Fruit fly (Drosophila melanogaster) whole organism, embryonic: ENCODE results near the gene vers.

Experiments
- CG10543 ChIP-seq: fragments of 200-800 bp; sonication (Bioruptor generic); optimal IDR thresholded peaks from 3 replicates; lab custom pipeline; 2017; ENCODE audit warnings: missing biosample characterization, mild to moderate bottlenecking, missing genetic modification characterization, moderate library complexity
- CG10979 ChIP-seq: fragments of 200-800 bp; sonication (Bioruptor generic); optimal IDR thresholded peaks from 2 replicates; lab custom pipeline; 2018; ENCODE audit warnings: missing biosample characterization, mild to moderate bottlenecking, missing genetic modification characterization, moderate library complexity
- CG11093 ChIP-seq: fragments of 200-800 bp; sonication (Bioruptor generic); IDR thresholded peaks from 3 replicates; pipeline ENCODE4 v1.3.6; 2022; ENCODE audit warnings: missing biosample characterization, missing genetic modification characterization
- CG14014 ChIP-seq: fragments of 200-800 bp; sonication (Bioruptor generic); IDR thresholded peaks from 2 replicates; pipeline ENCODE4 v1.3.6; 2022; ENCODE audit warnings: missing biosample characterization, missing genetic modification characterization
- CG14965 ChIP-seq: fragments of 200-800 bp; sonication (Bioruptor generic); optimal IDR thresholded peaks from 2 replicates; lab custom pipeline; 2016; ENCODE audit warnings: missing biosample characterization, missing genetic modification characterization, borderline replicate concordance
- CG1602 ChIP-seq: fragments of 200-800 bp; sonication (Bioruptor generic); optimal IDR thresholded peaks from 3 replicates; lab custom pipeline; 2016; ENCODE audit warnings: missing biosample characterization, missing genetic modification characterization
- CG18011 ChIP-seq: fragments of 200-800 bp; sonication (Bioruptor generic); optimal IDR thresholded peaks from 2 replicates; lab custom pipeline; 2017; ENCODE audit warnings: missing biosample characterization, missing genetic modification characterization, mild to moderate bottlenecking, moderate library complexity, missing genotype
- CG18476 ChIP-seq: fragments of 200-800 bp; sonication (Bioruptor generic); optimal IDR thresholded peaks from 2 replicates; lab custom pipeline; 2016; ENCODE audit warnings: missing biosample characterization, mild to moderate bottlenecking, missing genetic modification characterization
- CG18764 ChIP-seq: fragments of 200-800 bp; sonication (Bioruptor generic); optimal IDR thresholded peaks from 3 replicates; lab custom pipeline; 2016; ENCODE audit warnings: missing biosample characterization, missing genetic modification characterization
- CG2199 ChIP-seq: fragments of 200-800 bp; sonication (Bioruptor generic); IDR thresholded peaks from 3 replicates; pipeline ENCODE4 v1.3.6; 2022; ENCODE audit warnings: missing biosample characterization, missing genetic modification characterization
- CG2712 ChIP-seq: fragments of 200-800 bp; optimal IDR thresholded peaks from 3 replicates; lab custom pipeline; 2019; ENCODE audit warnings: missing biosample characterization, mild to moderate bottlenecking, missing genetic modification characterization, moderate library complexity
- CG32532 ChIP-seq: fragments of 200-800 bp; sonication (Bioruptor generic); IDR thresholded peaks from 2 replicates; pipeline ENCODE4 v1.3.6; 2022; ENCODE audit warnings: missing biosample characterization, missing genetic modification characterization
- CG3838 ChIP-seq: fragments of 200-800 bp; sonication (Bioruptor generic); optimal IDR thresholded peaks from 3 replicates; lab custom pipeline; 2016; ENCODE audit warnings: missing biosample characterization, missing genetic modification characterization
- CG4617 ChIP-seq: fragments of 200-800 bp; sonication (Bioruptor generic); optimal IDR thresholded peaks from 3 replicates; lab custom pipeline; 2016; ENCODE audit warnings: missing biosample characterization, missing genetic modification characterization, borderline replicate concordance
- CG4730 ChIP-seq: fragments of 200-800 bp; sonication (Bioruptor generic); IDR thresholded peaks from 2 replicates; pipeline ENCODE4 v1.3.6; 2022; ENCODE audit warnings: missing biosample characterization, missing genetic modification characterization
- CG4854 ChIP-seq: fragments of 200-800 bp; sonication (Bioruptor generic); optimal IDR thresholded peaks from 2 replicates; lab custom pipeline; 2016; ENCODE audit warnings: missing biosample characterization, missing genetic modification characterization, inconsistent platforms
- CG5245 ChIP-seq: fragments of 200-800 bp; sonication (Bioruptor generic); optimal IDR thresholded peaks from 3 replicates; lab custom pipeline; 2016; ENCODE audit warnings: missing biosample characterization, missing genetic modification characterization
- CG6683 ChIP-seq: fragments of 200-800 bp; sonication (Bioruptor generic); optimal IDR thresholded peaks from 2 replicates; lab custom pipeline; 2017; ENCODE audit warnings: missing biosample characterization, mild to moderate bottlenecking, missing genetic modification characterization, missing genetic modification reagents
- CG7928 ChIP-seq: fragments of 200-800 bp; sonication (Bioruptor generic); optimal IDR thresholded peaks from 2 replicates; lab custom pipeline; 2017; ENCODE audit warnings: missing biosample characterization, mild to moderate bottlenecking, missing genetic modification characterization
- CG8924 ChIP-seq: fragments of 200-800 bp; optimal IDR thresholded peaks from 3 replicates; lab custom pipeline; 2019; ENCODE audit warnings: missing biosample characterization, mild to moderate bottlenecking, missing genetic modification characterization, moderate library complexity
- CG9609 ChIP-seq: fragments of 200-800 bp; sonication (Bioruptor generic); optimal IDR thresholded peaks from 3 replicates; lab custom pipeline; 2016; ENCODE audit warnings: missing biosample characterization, missing genetic modification characterization
- CkIIα-i1 ChIP-seq: fragments of 200-800 bp; sonication (Bioruptor generic); IDR thresholded peaks from 2 replicates; pipeline ENCODE4 v1.3.6; 2022; ENCODE audit warnings: missing biosample characterization, missing genetic modification characterization
- Dref ChIP-seq: fragments of 200-800 bp; sonication (Bioruptor generic); IDR thresholded peaks from 2 replicates; pipeline ENCODE4 v1.3.6; 2022; ENCODE audit warnings: missing biosample characterization, missing genetic modification characterization
- Ets65A ChIP-seq: fragments of 200-800 bp; sonication (Bioruptor generic); peaks from one replicate; lab custom pipeline; 2016; ENCODE audit warnings: missing biosample characterization, missing genetic modification characterization
- Fer2 ChIP-seq: fragments of 200-800 bp; sonication (Bioruptor generic); optimal IDR thresholded peaks from 2 replicates; lab custom pipeline; 2018; ENCODE audit warnings: missing biosample characterization, mild to moderate bottlenecking, missing genetic modification characterization, moderate library complexity
- HLH3B ChIP-seq: fragments of 200-800 bp; sonication (Bioruptor generic); IDR thresholded peaks from 2 replicates; pipeline ENCODE4 v1.3.6; 2022; ENCODE audit warnings: missing biosample characterization, missing genetic modification characterization
- Hr3 ChIP-seq: fragments of 200-800 bp; sonication (Bioruptor generic); optimal IDR thresholded peaks from 3 replicates; lab custom pipeline; 2016; ENCODE audit warnings: missing biosample characterization, missing genetic modification characterization
- NC2β ChIP-seq: fragments of 200-800 bp; sonication (Bioruptor generic); optimal IDR thresholded peaks from 2 replicates; lab custom pipeline; 2016; ENCODE audit warnings: missing biosample characterization, missing genetic modification characterization
- Opbp ChIP-seq: fragments of 200-800 bp; sonication (Bioruptor generic); IDR thresholded peaks from 3 replicates; pipeline ENCODE4 v1.3.6; 2022; ENCODE audit warnings: missing biosample characterization, missing genetic modification characterization; ENCODE audit not compliant: partially characterized antibody
- Rfx ChIP-seq: fragments of 200-800 bp; sonication (Bioruptor generic); IDR thresholded peaks from 2 replicates; pipeline ENCODE4 v1.3.6; 2022; ENCODE audit warnings: missing biosample characterization, missing genetic modification characterization
- Sry-δ ChIP-seq: fragments of 200-800 bp; sonication (Bioruptor generic); optimal IDR thresholded peaks from 2 replicates; lab custom pipeline; 2016; ENCODE audit warnings: missing biosample characterization, missing genetic modification characterization
- Tbp ChIP-seq: fragments of >200 bp; optimal IDR thresholded peaks from 2 replicates; lab custom pipeline; 2018; ENCODE audit warnings: missing biosample characterization, missing genetic modification characterization
- Vsx1 ChIP-seq: fragments of 200-800 bp; sonication (Bioruptor generic); optimal IDR thresholded peaks from 2 replicates; lab custom pipeline; 2017; ENCODE audit warnings: missing biosample characterization, mild to moderate bottlenecking, missing genetic modification characterization, missing genetic modification reagents
- YL-1 ChIP-seq: fragments of 200-800 bp; sonication (Bioruptor generic); optimal IDR thresholded peaks from 3 replicates; lab custom pipeline; 2017; ENCODE audit warnings: missing biosample characterization, mild to moderate bottlenecking, missing genetic modification characterization
- amos ChIP-seq: fragments of 200-800 bp; sonication (Bioruptor generic); IDR thresholded peaks from 2 replicates; pipeline ENCODE4 v1.3.6; 2022; ENCODE audit warnings: missing biosample characterization, missing genetic modification characterization; ENCODE audit not compliant: partially characterized antibody
- ara ChIP-seq: fragments of 200-800 bp; sonication (Bioruptor generic); IDR thresholded peaks from 2 replicates; pipeline ENCODE4 v1.3.6; 2022; ENCODE audit warnings: missing biosample characterization, missing genetic modification characterization
- chif ChIP-seq, 2 experiments: fragments of 200-800 bp; sonication (Bioruptor generic); optimal IDR thresholded peaks; 3 replicates each; lab custom pipeline; 2016; ENCODE audit warnings: missing biosample characterization in 2 of 2, missing genetic modification characterization in 2 of 2
- ci ChIP-seq: fragments of 200-800 bp; sonication (Bioruptor generic); IDR thresholded peaks from 3 replicates; pipeline ENCODE4 v1.3.6; 2022; ENCODE audit warnings: missing biosample characterization, missing genetic modification characterization
- esg ChIP-seq: fragments of 200-800 bp; sonication (Bioruptor generic); conservative IDR thresholded peaks from 2 replicates; pipeline ENCODE4 v1.3.6; 2022; ENCODE audit warnings: missing biosample characterization, missing genetic modification characterization
- her ChIP-seq: fragments of 200-800 bp; sonication (Bioruptor generic); optimal IDR thresholded peaks from 2 replicates; lab custom pipeline; 2016; ENCODE audit warnings: missing biosample characterization, missing genetic modification characterization
- jigr1 ChIP-seq: fragments of 200-800 bp; sonication (Bioruptor generic); IDR thresholded peaks from 3 replicates; pipeline ENCODE4 v1.3.6; 2022; ENCODE audit warnings: missing biosample characterization, missing genetic modification characterization
- jumu ChIP-seq: fragments of 200-800 bp; sonication (Bioruptor generic); optimal IDR thresholded peaks from 3 replicates; lab custom pipeline; 2016; ENCODE audit warnings: missing biosample characterization, missing genetic modification characterization
- lmd ChIP-seq: fragments of 200-800 bp; sonication (Bioruptor generic); IDR thresholded peaks from 2 replicates; pipeline ENCODE4 v1.3.6; 2022; ENCODE audit warnings: missing biosample characterization, missing genetic modification characterization
- pfk ChIP-seq: fragments of 200-800 bp; sonication (Bioruptor generic); optimal IDR thresholded peaks from 2 replicates; lab custom pipeline; 2018; ENCODE audit warnings: missing biosample characterization, mild to moderate bottlenecking, missing genetic modification characterization, moderate library complexity
- pzg ChIP-seq: fragments of 200-800 bp; sonication (Bioruptor generic); optimal IDR thresholded peaks from 3 replicates; lab custom pipeline; 2018; ENCODE audit warnings: missing biosample characterization, mild to moderate bottlenecking, missing genetic modification characterization, moderate library complexity
- ranshi ChIP-seq: fragments of 200-800 bp; sonication (Bioruptor generic); IDR thresholded peaks from 2 replicates; pipeline ENCODE4 v1.3.6; 2022; ENCODE audit warnings: missing biosample characterization, missing genetic modification characterization
- shn ChIP-seq: fragments of 200-800 bp; sonication (Bioruptor generic); optimal IDR thresholded peaks from 3 replicates; lab custom pipeline; 2016; ENCODE audit warnings: missing biosample characterization, missing genetic modification characterization
- toy ChIP-seq: fragments of 200-800 bp; sonication (Bioruptor generic); IDR thresholded peaks from 2 replicates; pipeline ENCODE4 v1.3.6; 2022; ENCODE audit warnings: missing biosample characterization, missing genetic modification characterization
- vfl ChIP-seq: fragments of 200-800 bp; sonication (Bioruptor generic); optimal IDR thresholded peaks from 2 replicates; lab custom pipeline; 2016; ENCODE audit warnings: missing biosample characterization, missing genetic modification characterization
- zfh2 ChIP-seq: fragments of 200-800 bp; sonication (Bioruptor generic); optimal IDR thresholded peaks from 2 replicates; lab custom pipeline; 2016; ENCODE audit warnings: missing biosample characterization, missing genetic modification characterization

The vers gene

dm6 chr3L:12115966-12116735 lies at the start of gene vers (continued):
- TF ChIP-seq CG4854 (no peak), ara (0 out of 2 replicates have a peak, but pooled peaks have one; percentile 10), Fer2 (tag; lab: Kevin White, UChicago) (no peak), jigr1 (GFP tag; lab: Robert Waterston, UW) (no peak), CG4730 (GFP tag; lab: Robert Waterston, UW) (no peak), CG4617 (GFP tag; lab: Kevin White, UChicago) (peak; percentile 82), pfk (GFP tag; lab: Kevin White, UChicago) (no peak), her (peak; percentile 0), CG18476 (GFP tag; lab: Kevin White, UChicago) (no peak), YL-1 (no peak), CG7928 (peak; percentile 92), CG14965 (GFP tag; lab: Kevin White, UChicago) (no peak), CG2199 (no peak), Tbp (GFP tag; lab: Kevin White, UChicago) (no peak), CG5245 (GFP tag; lab: Kevin White, UChicago) (no peak), CG3838 (no peak), CG9609 (GFP tag; lab: Kevin White, UChicago) (no peak), Ets65A (GFP tag; lab: Kevin White, UChicago) (peak; percentile 4), NC2β (GFP tag; lab: Kevin White, UChicago) (no peak), CG1602 (no peak), zfh2 (GFP tag; lab: Kevin White, UChicago) (peak; percentile 33), amos (GFP tag; lab: Robert Waterston, UW) (peak; percentile 96), Hr3 (GFP tag; lab: Kevin White, UChicago) (no peak), pzg (GFP tag; lab: Kevin White, UChicago) (peak; percentile 93), HLH3B (no peak), CG11093 (GFP tag; lab: Robert Waterston, UW) (peak; percentile 17; the same call in 1 of the 3 replicates), CG2712 (tag; lab: Kevin White, UChicago) (peak; percentile 51), CG10543 (GFP tag; lab: Kevin White, UChicago) (no peak), Dref (GFP tag; lab: Robert Waterston, UW) (peak; percentile 97), shn (GFP tag; lab: Kevin White, UChicago) (no peak), CkIIα-i1 (GFP tag; lab: Robert Waterston, UW) (no peak), lmd (GFP tag; lab: Robert Waterston, UW) (no peak; the same call in 1 of the 2 replicates), CG18764 (GFP tag; lab: Kevin White, UChicago) (no peak), Vsx1 (GFP tag; lab: Kevin White, UChicago) (no peak), vfl (GFP tag; lab: Kevin White, UChicago) (peak; percentile 12), CG18011 (GFP tag; lab: Kevin White, UChicago) (no peak), Opbp (GFP tag; lab: Robert Waterston, UW) (peak; percentile 95), chif (GFP tag; optimal IDR thresholded peaks at IDR 0.05; lab: Kevin White, UChicago) (no peak), esg (GFP tag; lab: Robert Waterston, UW) (no peak), CG14014 (GFP tag; lab: Robert Waterston, UW) (peak; percentile 64; the same call in 1 of the 2 replicates), CG6683 (GFP tag; lab: Kevin White, UChicago) (no peak), Sry-δ (peak; percentile 97), ci (GFP tag; lab: Robert Waterston, UW) (peak; percentile 32; the same call in 2 of the 3 replicates), CG10979 (tag; lab: Kevin White, UChicago) (no peak), ranshi (GFP tag; lab: Robert Waterston, UW) (0 out of 2 replicates have a peak, but pooled peaks have one; percentile 17), toy (GFP tag; lab: Robert Waterston, UW) (no peak), CG32532 (peak; percentile 19; the same call in 1 of the 2 replicates), Rfx (GFP tag; lab: Robert Waterston, UW) (peak; percentile 67; the same call in 1 of the 2 replicates), CG8924 (tag; lab: Kevin White, UChicago) (no peak), jumu (GFP tag; lab: Kevin White, UChicago) (peak; percentile 8)
